Worm (Caenorhabditis elegans) whole organism, mixed stage, embryonic: Measurements from ENCODE around the gene fask-1.

Experiments used
- M03D4.4 ChIP-seq: sonication (generic microtip); optimal IDR thresholded peaks from 2 replicates; lab custom pipeline; 2017; ENCODE audit warnings: mild to moderate bottlenecking, missing genetic modification characterization, missing compliant biosample characterization
- bed-3 ChIP-seq: fragments of 200-800 bp; sonication (Bioruptor generic); optimal IDR thresholded peaks from 3 replicates; lab custom pipeline; 2018; ENCODE audit warnings: mild to moderate bottlenecking, missing genetic modification characterization, moderate library complexity, missing compliant biosample characterization
- blmp-1 ChIP-seq: fragments of 150-350 bp; optimal IDR thresholded peaks from 2 replicates; lab custom pipeline; 2014; ENCODE audit warnings: missing biosample characterization, missing genetic modification characterization
- ceh-39 ChIP-seq: fragments of 150-350 bp; optimal IDR thresholded peaks from 2 replicates; lab custom pipeline; 2014; ENCODE audit warnings: missing biosample characterization, missing genetic modification characterization
- ceh-43 ChIP-seq: fragments of 200-800 bp; sonication (Bioruptor generic); optimal IDR thresholded peaks from 2 replicates; lab custom pipeline; 2018; ENCODE audit warnings: mild to moderate bottlenecking, missing genetic modification characterization, moderate library complexity, missing compliant biosample characterization
- ceh-83 ChIP-seq: fragments of 200-800 bp; sonication (Bioruptor generic); optimal IDR thresholded peaks from 2 replicates; lab custom pipeline; 2018; ENCODE audit warnings: mild to moderate bottlenecking, missing genetic modification characterization, missing compliant biosample characterization
- drap-1 ChIP-seq: fragments of 200-800 bp; sonication (Bioruptor generic); optimal IDR thresholded peaks from 3 replicates; lab custom pipeline; 2018; ENCODE audit warnings: mild to moderate bottlenecking, missing genetic modification characterization, missing compliant biosample characterization
- elt-1 ChIP-seq: sonication (generic microtip); optimal IDR thresholded peaks from 2 replicates; lab custom pipeline; 2017; ENCODE audit warnings: missing genetic modification characterization, mild to moderate bottlenecking, missing compliant biosample characterization, antibody characterized with exemption, moderate library complexity, borderline replicate concordance; ENCODE audit not compliant: insufficient read depth
- elt-3 ChIP-seq: fragments of 150-350 bp; optimal IDR thresholded peaks from 2 replicates; lab custom pipeline; 2014; ENCODE audit warnings: missing biosample characterization, missing genetic modification characterization
- flh-1 ChIP-seq: fragments of 200-800 bp; sonication (Bioruptor generic); optimal IDR thresholded peaks from 2 replicates; lab custom pipeline; 2018; ENCODE audit warnings: mild to moderate bottlenecking, missing genetic modification characterization, moderate library complexity, missing compliant biosample characterization
- ham-2 ChIP-seq: fragments of 200-800 bp; sonication (Bioruptor generic); optimal IDR thresholded peaks from 2 replicates; lab custom pipeline; 2018; ENCODE audit warnings: mild to moderate bottlenecking, missing genetic modification characterization, missing compliant biosample characterization
- lin-13 ChIP-seq: fragments of 150-350 bp; optimal IDR thresholded peaks from 2 replicates; lab custom pipeline; 2014; ENCODE audit warnings: missing biosample characterization, missing genetic modification characterization
- lin-32 ChIP-seq: fragments of 200-800 bp; sonication (Bioruptor generic); optimal IDR thresholded peaks from 2 replicates; lab custom pipeline; 2018; ENCODE audit warnings: mild to moderate bottlenecking, missing genetic modification characterization, missing compliant biosample characterization
- lsy-2 ChIP-seq: fragments of 150-350 bp; optimal IDR thresholded peaks from 2 replicates; lab custom pipeline; 2014; ENCODE audit warnings: missing biosample characterization, missing genetic modification characterization
- mab-5 ChIP-seq: fragments of 150-350 bp; optimal IDR thresholded peaks from 2 replicates; lab custom pipeline; 2014; ENCODE audit warnings: missing biosample characterization, missing genetic modification characterization
- mep-1 ChIP-seq: fragments of 150-350 bp; optimal IDR thresholded peaks from 2 replicates; lab custom pipeline; 2017; ENCODE audit warnings: missing biosample characterization, missing genetic modification reagents, missing genetic modification characterization, inconsistent platforms
- mls-2 ChIP-seq: sonication (generic microtip); optimal IDR thresholded peaks from 2 replicates; lab custom pipeline; 2016; ENCODE audit warnings: mild to moderate bottlenecking, missing genetic modification characterization, moderate library complexity, missing compliant biosample characterization
- nhr-12 ChIP-seq: fragments of 150-350 bp; optimal IDR thresholded peaks from 2 replicates; lab custom pipeline; 2014; ENCODE audit warnings: missing biosample characterization, missing genetic modification characterization
- nhr-2 ChIP-seq: fragments of 150-350 bp; optimal IDR thresholded peaks from 2 replicates; lab custom pipeline; 2014; ENCODE audit warnings: missing biosample characterization, missing genetic modification characterization
- nhr-237 ChIP-seq: fragments of 150-350 bp; optimal IDR thresholded peaks from 2 replicates; lab custom pipeline; 2014; ENCODE audit warnings: missing biosample characterization, missing genetic modification characterization
- nhr-28 ChIP-seq: fragments of 150-350 bp; optimal IDR thresholded peaks from 2 replicates; lab custom pipeline; 2014; ENCODE audit warnings: missing biosample characterization, missing genetic modification characterization
- pha-4 ChIP-seq: fragments of 150-350 bp; optimal IDR thresholded peaks from 2 replicates; lab custom pipeline; 2018; ENCODE audit warnings: missing biosample characterization, missing genetic modification reagents, missing genetic modification characterization
- sem-2 ChIP-seq: fragments of 200-800 bp; sonication (Bioruptor generic); optimal IDR thresholded peaks from 2 replicates; lab custom pipeline; 2018; ENCODE audit warnings: mild to moderate bottlenecking, missing genetic modification characterization, missing compliant biosample characterization
- snpc-4 ChIP-seq: fragments of 150-350 bp; optimal IDR thresholded peaks from 2 replicates; lab custom pipeline; 2014; ENCODE audit warnings: missing biosample characterization, missing genetic modification characterization
- sptf-1 ChIP-seq: sonication (generic microtip); optimal IDR thresholded peaks from 2 replicates; lab custom pipeline; 2017; ENCODE audit warnings: mild to moderate bottlenecking, missing genetic modification characterization, moderate library complexity, missing compliant biosample characterization
- tbx-8 ChIP-seq: fragments of 200-800 bp; sonication (Bioruptor generic); optimal IDR thresholded peaks from 2 replicates; lab custom pipeline; 2018; ENCODE audit warnings: mild to moderate bottlenecking, missing genetic modification characterization, moderate library complexity, missing compliant biosample characterization
- unc-120 ChIP-seq: sonication (generic microtip); optimal IDR thresholded peaks from 2 replicates; lab custom pipeline; 2017; ENCODE audit warnings: missing genetic modification characterization, missing compliant biosample characterization; ENCODE audit not compliant: poor library complexity, severe bottlenecking
- unc-39 ChIP-seq: fragments of 150-350 bp; optimal IDR thresholded peaks from 2 replicates; lab custom pipeline; 2014; ENCODE audit warnings: missing biosample characterization, missing genetic modification characterization
- unc-62 ChIP-seq: fragments of 150-350 bp; optimal IDR thresholded peaks from 2 replicates; lab custom pipeline; 2014; ENCODE audit warnings: missing biosample characterization, missing genetic modification reagents, missing genetic modification characterization
- zip-8 ChIP-seq: fragments of 150-350 bp; optimal IDR thresholded peaks from 2 replicates; lab custom pipeline; 2014; ENCODE audit warnings: missing biosample characterization, missing genetic modification characterization
- ztf-11 ChIP-seq: fragments of 150-350 bp; optimal IDR thresholded peaks from 2 replicates; lab custom pipeline; 2014; ENCODE audit warnings: missing biosample characterization, missing genetic modification characterization

The fask-1 gene

DNA sequence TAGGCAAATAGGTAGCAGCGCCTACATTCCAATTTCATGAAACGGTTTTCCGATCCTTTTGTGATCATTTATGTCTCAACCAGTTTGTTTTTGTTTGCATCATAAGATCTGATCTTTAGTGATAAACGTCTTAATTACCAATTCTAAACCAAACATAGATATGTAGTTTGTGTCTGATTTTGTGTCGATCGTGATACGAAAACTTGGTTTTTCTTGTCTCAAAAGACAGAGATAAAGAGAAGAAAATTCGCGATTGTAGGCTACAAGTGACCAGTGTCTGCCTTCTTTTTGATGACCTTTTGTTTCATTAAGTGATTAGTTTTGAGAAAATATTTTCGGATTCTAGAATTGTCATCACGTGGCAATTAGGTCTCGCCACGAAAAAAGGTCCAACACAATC lies 20.3 kb upstream of the fask-1 start:
- TF ChIP-seq ceh-83 (GFP tag; lab: Kevin White, UChicago), result no peak
- TF ChIP-seq lin-32 (GFP tag; lab: Kevin White, UChicago), result no peak
- TF ChIP-seq sptf-1 (tag; lab: Kevin White, UChicago), result no peak
- no peak for TF ChIP-seq drap-1 (GFP tag; lab: Kevin White, UChicago)
- no peak for TF ChIP-seq mls-2 (tag; lab: Kevin White, UChicago)
- no peak for TF ChIP-seq lin-13
- no peak for TF ChIP-seq unc-62 (GFP tag; lab: Kevin White, UChicago)
- TF ChIP-seq ceh-43 (GFP tag; lab: Kevin White, UChicago), result no peak
- TF ChIP-seq mep-1 (tag; lab: Kevin White, UChicago), result no peak
- no peak for TF ChIP-seq ceh-39 (tag; lab: Kevin White, UChicago)
- TF ChIP-seq, all 35 proteins: peak for 0

DNA sequence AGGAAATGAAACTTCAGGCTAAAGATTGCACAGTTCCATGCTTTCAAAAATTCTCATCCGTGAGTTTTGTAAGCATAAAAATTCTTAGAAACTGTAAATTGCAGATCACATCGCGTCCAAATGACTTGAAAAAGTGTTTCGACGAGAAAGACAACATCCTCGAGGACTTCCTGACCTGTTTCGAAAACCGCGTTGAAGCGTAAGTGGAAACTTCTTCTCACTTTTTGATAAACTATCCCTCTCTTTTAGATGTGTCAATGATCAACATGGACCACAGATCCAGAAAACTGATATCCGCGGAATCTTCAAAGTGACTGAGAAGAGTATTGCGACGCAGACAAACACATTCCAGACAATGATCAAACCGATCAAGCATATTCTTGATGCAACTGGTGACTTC lies 19.7 kb upstream of the fask-1 start:
- TF ChIP-seq lin-32 (GFP tag; lab: Kevin White, UChicago) (no peak), zip-8 (tag; lab: Kevin White, UChicago) (no peak), nhr-12 (tag; lab: Kevin White, UChicago) (no peak), lsy-2 (tag; lab: Kevin White, UChicago) (no peak), ceh-83 (GFP tag; lab: Kevin White, UChicago) (no peak), unc-39 (tag; lab: Kevin White, UChicago) (no peak), blmp-1 (tag; lab: Kevin White, UChicago) (no peak), sem-2 (GFP tag; lab: Kevin White, UChicago) (no peak), sptf-1 (tag; lab: Kevin White, UChicago) (no peak), nhr-237 (tag; lab: Kevin White, UChicago) (no peak)
- TF ChIP-seq, all 35 proteins: peak for 0

DNA sequence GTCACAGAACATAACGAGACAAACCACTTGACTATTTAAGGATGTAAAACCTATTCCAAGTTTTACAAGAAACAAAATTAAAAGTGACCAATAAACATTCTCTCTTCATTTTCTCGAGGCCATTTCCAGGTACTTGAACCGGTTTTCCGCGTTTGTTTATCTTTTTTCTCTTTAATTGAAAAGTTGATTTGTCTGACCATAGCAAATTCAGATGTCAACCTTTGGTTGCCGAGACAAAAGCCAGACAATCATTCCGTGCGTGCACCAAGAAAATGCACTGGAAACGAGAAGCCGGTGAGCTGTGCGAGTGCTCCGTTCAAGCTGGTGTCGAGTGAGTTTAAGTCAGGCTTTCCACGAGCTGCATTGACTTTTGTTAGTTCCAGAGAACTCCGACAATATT lies 18.4 kb upstream of the fask-1 start:
- no peak for TF ChIP-seq bed-3
- TF ChIP-seq nhr-237 (tag; lab: Kevin White, UChicago), result no peak
- no peak for TF ChIP-seq unc-120 (tag; lab: Kevin White, UChicago)
- TF ChIP-seq ham-2 (GFP tag; lab: Kevin White, UChicago), result no peak
- TF ChIP-seq mab-5 (tag; lab: Kevin White, UChicago), result no peak
- TF ChIP-seq ceh-39 (tag; lab: Kevin White, UChicago), result no peak
- no peak for TF ChIP-seq snpc-4 (tag; lab: Kevin White, UChicago)
- no peak for TF ChIP-seq tbx-8 (GFP tag; lab: Kevin White, UChicago)
- TF ChIP-seq ceh-43 (GFP tag; lab: Kevin White, UChicago), result no peak
- TF ChIP-seq unc-62 (GFP tag; lab: Kevin White, UChicago), result no peak
- TF ChIP-seq lsy-2 (tag; lab: Kevin White, UChicago), result no peak

DNA sequence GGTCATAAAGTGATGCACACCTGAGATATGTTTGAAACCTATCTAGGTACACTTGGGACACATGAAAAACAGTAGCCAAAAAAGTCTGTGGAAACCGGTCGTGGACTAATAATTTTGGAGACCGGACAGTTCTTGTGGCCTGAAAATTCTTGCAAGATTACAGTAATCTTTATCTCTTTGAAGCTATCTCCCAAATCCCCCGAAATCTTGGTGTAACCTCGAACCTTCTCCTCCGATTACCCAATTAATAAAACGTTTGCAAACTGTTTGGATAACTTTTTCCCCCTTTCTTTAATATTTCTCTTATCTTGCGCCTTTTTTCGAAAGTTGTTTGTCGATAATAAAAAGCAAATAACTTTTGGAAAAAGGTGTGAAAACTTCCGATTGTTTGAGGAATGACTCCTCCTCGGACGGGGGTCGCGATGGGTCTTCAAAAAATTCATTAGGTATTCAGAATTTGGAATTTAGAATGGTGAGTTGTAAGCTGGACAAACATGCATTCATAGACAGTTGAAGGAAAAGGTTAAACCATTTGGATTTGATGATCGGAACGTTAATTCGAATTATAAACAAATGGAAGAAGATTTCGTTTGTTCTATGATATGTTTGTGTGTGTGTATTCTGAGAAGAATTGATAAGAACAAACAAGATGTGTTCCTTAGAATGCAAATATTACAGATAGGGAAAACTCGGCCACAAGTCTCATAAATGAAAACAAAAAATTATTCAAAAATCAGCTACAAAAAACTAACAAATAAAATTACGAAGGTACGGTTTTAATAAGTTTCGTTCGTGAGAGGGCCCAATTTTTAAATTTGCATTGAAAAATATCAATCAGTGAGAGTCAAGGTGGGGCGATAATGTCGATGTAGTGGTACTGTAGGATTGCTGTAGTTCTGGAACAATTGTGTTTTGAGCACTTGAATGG lies 17.4 kb upstream of the fask-1 start:
- no peak for TF ChIP-seq ztf-11
- no peak for TF ChIP-seq nhr-2 (tag; lab: Kevin White, UChicago)
- no peak for TF ChIP-seq elt-3 (tag; lab: Kevin White, UChicago)
- no peak for TF ChIP-seq tbx-8 (GFP tag; lab: Kevin White, UChicago)
- TF ChIP-seq bed-3, result no peak
- TF ChIP-seq unc-39 (tag; lab: Kevin White, UChicago), result no peak
- TF ChIP-seq ceh-39 (tag; lab: Kevin White, UChicago), result no peak
- TF ChIP-seq elt-1 (tag; lab: Kevin White, UChicago), result no peak
- no peak for TF ChIP-seq lin-13
- TF ChIP-seq pha-4 (tag; lab: Kevin White, UChicago), result no peak
- TF ChIP-seq flh-1, result no peak
- no peak for TF ChIP-seq M03D4.4 (tag; lab: Kevin White, UChicago)
- TF ChIP-seq unc-62 (GFP tag; lab: Kevin White, UChicago), result no peak
- no peak for TF ChIP-seq sem-2 (GFP tag; lab: Kevin White, UChicago)
- no peak for TF ChIP-seq blmp-1 (tag; lab: Kevin White, UChicago)
- TF ChIP-seq nhr-28 (tag; lab: Kevin White, UChicago), result no peak
